Worm (Caenorhabditis elegans): ENCODE measurements around the gene C10G8.8.
"Not testable (repeated sequence)": the region's sequence is repeated elsewhere in the genome, so short reads cannot be mapped to it uniquely, and the experiment has no call there.

DNA sequence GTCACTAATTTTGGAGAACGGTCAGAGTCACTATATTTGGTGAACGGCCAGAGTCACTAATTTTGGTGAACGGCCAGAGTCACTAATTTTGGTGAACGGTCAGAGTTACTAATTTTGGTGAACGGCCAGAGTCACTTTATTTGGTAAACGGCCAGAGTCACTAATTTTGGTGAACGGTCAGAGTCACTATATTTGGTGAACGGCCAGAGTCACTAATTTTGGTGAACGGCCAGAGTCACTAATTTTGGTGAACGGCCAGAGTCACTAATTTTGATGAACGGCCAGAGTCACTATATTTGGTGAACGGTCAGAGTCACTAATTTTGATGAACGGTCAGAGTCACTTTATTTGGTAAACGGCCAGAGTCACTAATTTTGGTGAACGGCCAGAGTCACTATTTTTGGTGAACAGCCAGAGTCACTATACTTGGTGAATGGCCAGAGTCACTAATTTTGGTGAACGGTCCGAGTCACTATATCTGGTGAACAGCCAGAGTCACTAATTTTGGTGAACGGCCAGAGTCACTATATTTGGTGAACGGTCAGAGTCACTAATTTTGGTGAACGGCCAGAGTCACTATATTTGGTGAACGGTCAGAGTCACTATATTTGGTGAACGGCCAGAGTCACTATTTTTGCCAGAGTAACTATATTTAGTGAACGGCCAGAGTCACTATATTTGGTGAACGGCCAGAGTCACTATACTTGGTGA, 43.8 kb downstream of the C10G8.8 start:
- not testable (repeated sequence) for TF ChIP-seq nhr-28, lsy-2 (tag; optimal IDR thresholded peaks at IDR 0.05)

Data from whole organism, mixed stage, embryonic.